Fruit fly (Drosophila melanogaster): ENCODE data around the gene Spc105R.
A peak's percentile ranks its signal among the peaks of the same experiment; 100 is the strongest.

dm6 chr3L:20787835-20788380 is 12.3 kb upstream of the Spc105R start, which contains the start of gene CG11396:
- peak; percentile 43 for TF ChIP-seq insv (optimal IDR thresholded peaks at IDR 0.05)
- TF ChIP-seq Sin3A (optimal IDR thresholded peaks at IDR 0.05) = no peak
- no peak for TF ChIP-seq ttk (optimal IDR thresholded peaks at IDR 0.05)
- TF ChIP-seq psq (optimal IDR thresholded peaks at IDR 0.05) = no peak
- TF ChIP-seq h (optimal IDR thresholded peaks at IDR 0.05) = no peak
